Worm (Caenorhabditis elegans) whole organism, L1 larva: ENCODE measurements around the gene B0303.4.

Source experiments
- ama-1 ChIP-seq: fragments of 150-350 bp; optimal IDR thresholded peaks from 2 replicates; lab custom pipeline; 2014
- blmp-1 ChIP-seq: fragments of 150-350 bp; optimal IDR thresholded peaks from 2 replicates; lab custom pipeline; 2014; ENCODE audit warnings: missing biosample characterization, missing genetic modification characterization
- efl-1 ChIP-seq, 4 experiments: fragments of 150-350 bp; optimal IDR thresholded peaks in 3 of 4; peaks in 1 of 4; 1 replicate in 1 of 4; 2 replicates in 3 of 4; lab custom pipeline; 2014; ENCODE audit warnings: missing biosample characterization in 2 of 4, missing genetic modification characterization in 2 of 4, missing genetic modification reagents in 2 of 4
- hpl-2 ChIP-seq: fragments of 150-350 bp; optimal IDR thresholded peaks from 2 replicates; lab custom pipeline; 2014; ENCODE audit warnings: missing biosample characterization, missing genetic modification reagents, missing genetic modification characterization
- lir-3 ChIP-seq: sonication (generic microtip); optimal IDR thresholded peaks from 2 replicates; lab custom pipeline; 2016; ENCODE audit warnings: mild to moderate bottlenecking, missing genetic modification characterization, moderate library complexity, missing compliant biosample characterization; ENCODE audit not compliant: poor library complexity
- lsy-2 ChIP-seq, 2 experiments: fragments of 150-350 bp; optimal IDR thresholded peaks; 2 replicates each; lab custom pipeline; 2014; ENCODE audit warnings: missing biosample characterization in 2 of 2, missing genetic modification characterization in 2 of 2
- nhr-76 ChIP-seq: sonication (generic microtip); optimal IDR thresholded peaks from 2 replicates; lab custom pipeline; 2017; ENCODE audit warnings: missing biosample characterization, missing genetic modification characterization

- TF ChIP-seq ama-1 (lab: Kevin White, UChicago) (no peak), lir-3 (tag; lab: Kevin White, UChicago) (no peak), nhr-76 (tag; lab: Kevin White, UChicago) (no peak), efl-1 (optimal IDR thresholded peaks at IDR 0.05; lab: Kevin White, UChicago) (no peak), efl-1 (GFP tag; optimal IDR thresholded peaks at IDR 0.05 in 1 of 2; lab: Kevin White, UChicago) (peak in 1 of 2 experiments; percentile 64), hpl-2 (no peak), blmp-1 (tag; lab: Kevin White, UChicago) (no peak), lsy-2 (tag; optimal IDR thresholded peaks at IDR 0.05; lab: Kevin White, UChicago) (no peak)
Measured at ce11 chrIII:8726019-8726894, 36.6 kb downstream of the B0303.4 start.
